Worm (Caenorhabditis elegans) whole organism, L3 larva: Measurements from ENCODE around the gene sdf-9.

Source experiments
- ceh-82 ChIP-seq: fragments of 150-350 bp; optimal IDR thresholded peaks from 2 replicates; lab custom pipeline; 2014; ENCODE audit warnings: missing biosample characterization, missing genetic modification characterization
- egl-27 ChIP-seq: sonication (generic microtip); optimal IDR thresholded peaks from 4 replicates; lab custom pipeline; 2017; ENCODE audit warnings: missing biosample characterization, missing genetic modification reagents, missing genetic modification characterization
- nhr-237 ChIP-seq: fragments of 150-350 bp; optimal IDR thresholded peaks from 2 replicates; lab custom pipeline; 2014; ENCODE audit warnings: missing biosample characterization, missing genetic modification characterization
- nhr-43 ChIP-seq: sonication (generic microtip); optimal IDR thresholded peaks from 2 replicates; lab custom pipeline; 2016; ENCODE audit warnings: mild to moderate bottlenecking, missing genetic modification characterization, missing compliant biosample characterization; ENCODE audit not compliant: poor library complexity, severe bottlenecking
- pqm-1 ChIP-seq: fragments of 150-350 bp; optimal IDR thresholded peaks from 2 replicates; lab custom pipeline; 2017; ENCODE audit warnings: missing biosample characterization, missing genetic modification characterization, inconsistent platforms
- snpc-4 ChIP-seq: fragments of 150-350 bp; optimal IDR thresholded peaks from 2 replicates; lab custom pipeline; 2014; ENCODE audit warnings: missing biosample characterization, missing genetic modification characterization
- unc-39 ChIP-seq: sonication (generic microtip); optimal IDR thresholded peaks from 4 replicates; lab custom pipeline; 2017; ENCODE audit warnings: missing biosample characterization, missing genetic modification characterization
- zag-1 ChIP-seq: fragments of 150-350 bp; optimal IDR thresholded peaks from 2 replicates; lab custom pipeline; 2014; ENCODE audit warnings: missing biosample characterization, missing genetic modification characterization
- ztf-11 ChIP-seq: fragments of 150-350 bp; optimal IDR thresholded peaks from 2 replicates; lab custom pipeline; 2014; ENCODE audit warnings: missing biosample characterization, missing genetic modification characterization
- ztf-4 ChIP-seq: fragments of 150-350 bp; optimal IDR thresholded peaks from 2 replicates; lab custom pipeline; 2014; ENCODE audit warnings: missing biosample characterization, missing genetic modification characterization

ce11 chrV:20756385-20756996 lies 41.5 kb upstream of the sdf-9 start:
- TF ChIP-seq pqm-1 (tag; lab: Kevin White, UChicago) (no peak), egl-27 (no peak), ztf-11 (no peak), ceh-82 (no peak), zag-1 (tag; lab: Kevin White, UChicago) (no peak), snpc-4 (tag; lab: Kevin White, UChicago) (no peak), unc-39 (tag; lab: Kevin White, UChicago) (no peak), nhr-237 (no peak), ztf-4 (tag; lab: Kevin White, UChicago) (no peak), nhr-43 (tag; lab: Kevin White, UChicago) (no peak)
